Worm (Caenorhabditis elegans): Measurements from ENCODE around the gene srh-244.
"Not testable (repeated sequence)": the region's sequence is repeated elsewhere in the genome, so short reads cannot be mapped to it uniquely, and the experiment has no call there.

srh-244 gene

DNA sequence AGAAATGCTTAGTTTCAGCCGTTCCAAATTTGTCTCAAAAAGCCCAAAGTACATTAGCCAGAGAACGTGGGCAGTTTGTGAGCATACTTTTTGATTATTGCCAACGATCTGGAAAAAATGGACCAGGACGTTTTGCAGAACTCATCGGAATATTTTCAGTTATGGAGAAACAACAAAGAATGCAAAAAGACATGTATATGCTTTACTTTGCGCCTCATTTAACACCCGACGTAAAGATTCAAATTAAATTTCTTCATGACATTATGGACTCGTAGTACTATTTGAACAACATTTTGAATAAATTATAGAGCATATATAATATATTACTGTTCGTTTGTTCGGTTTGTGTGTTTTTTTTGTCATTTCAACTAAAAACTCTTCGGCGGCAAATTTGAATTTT is at the start of gene srh-244:
TSS of gene srh-244 (plus strand) at position 301 of the 400 bp plus-strand sequence.
- no peak for TF ChIP-seq daf-12 (tag; optimal IDR thresholded peaks at IDR 0.05)
- no peak for TF ChIP-seq fkh-10 (GFP tag; optimal IDR thresholded peaks at IDR 0.05)
- TF ChIP-seq elt-1 (tag; optimal IDR thresholded peaks at IDR 0.05), result no peak
- TF ChIP-seq jun-1 (tag; optimal IDR thresholded peaks at IDR 0.05), result no peak
- no peak for TF ChIP-seq ceh-9 (tag; optimal IDR thresholded peaks at IDR 0.05)

DNA sequence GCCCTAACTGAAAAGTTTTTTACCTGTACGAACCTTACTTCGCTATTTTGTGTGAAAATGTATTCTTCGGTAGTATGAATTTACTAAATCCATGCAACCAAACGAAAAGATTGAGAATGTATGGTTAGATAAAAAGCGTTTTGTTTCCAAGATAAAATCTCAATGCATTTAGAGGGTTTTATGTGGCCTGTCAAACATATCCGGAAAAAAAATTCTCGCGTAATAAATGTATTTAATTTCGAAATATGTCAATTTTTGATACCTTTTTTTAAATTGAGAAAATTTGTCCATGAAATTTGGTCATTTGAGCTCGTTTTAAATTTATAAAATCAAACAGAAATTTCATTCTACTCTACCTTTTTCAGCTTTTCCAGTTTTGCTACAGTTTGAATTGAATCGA is 48.4 kb upstream of the srh-244 start, which contains the start of gene F07G11.4:
TSS of gene F07G11.4 (minus strand) at position 101 of the 400 bp plus-strand sequence.
- TF ChIP-seq ama-1 (optimal IDR thresholded peaks at IDR 0.05) (no peak), aly-2 (tag; optimal IDR thresholded peaks at IDR 0.05) (no peak), pha-4 (tag; optimal IDR thresholded peaks at IDR 0.05) (no peak), nhr-76 (tag; optimal IDR thresholded peaks at IDR 0.05) (no peak), mml-1 (tag; optimal IDR thresholded peaks at IDR 0.05) (no peak), skn-1 (tag; optimal IDR thresholded peaks at IDR 0.05) (no peak), pqm-1 (tag; optimal IDR thresholded peaks at IDR 0.05) (no peak), mdl-1 (tag; optimal IDR thresholded peaks at IDR 0.05) (no peak)

DNA sequence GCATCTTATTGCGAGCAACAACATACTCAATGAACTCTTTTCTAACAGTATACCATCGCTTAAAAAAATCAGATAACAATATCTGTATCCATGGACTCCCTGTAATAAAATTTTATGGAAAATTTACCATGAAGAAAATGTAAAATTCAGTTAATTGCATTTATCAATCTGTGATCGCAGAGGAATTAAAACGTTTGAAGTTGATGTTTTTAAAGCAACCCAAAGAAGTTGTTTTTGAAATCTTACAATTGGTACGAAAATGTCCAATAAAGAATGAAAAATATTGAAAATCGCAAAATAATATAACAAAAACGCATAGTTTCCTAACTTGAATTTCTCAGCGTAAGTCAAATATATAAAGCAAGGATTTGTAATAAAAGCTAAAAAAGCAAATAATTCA is 46.4 kb upstream of the srh-244 start, which contains the start of gene srj-32:
TSS of gene srj-32 (minus strand) at position 101 of the 400 bp plus-strand sequence.
- TF ChIP-seq aly-2 (tag; optimal IDR thresholded peaks at IDR 0.05) (no peak), nhr-77 (tag; optimal IDR thresholded peaks at IDR 0.05) (no peak), fkh-10 (GFP tag; optimal IDR thresholded peaks at IDR 0.05) (no peak), sea-2 (GFP tag; optimal IDR thresholded peaks at IDR 0.05) (no peak), hmg-11 (tag; optimal IDR thresholded peaks at IDR 0.05) (no peak), ZK546.5 (tag; optimal IDR thresholded peaks at IDR 0.05) (no peak), ceh-82 (tag; optimal IDR thresholded peaks at IDR 0.05) (no peak), tbx-2 (tag; optimal IDR thresholded peaks at IDR 0.05) (no peak), jun-1 (tag; optimal IDR thresholded peaks at IDR 0.05) (no peak), lin-39 (tag; optimal IDR thresholded peaks at IDR 0.05) (no peak), nhr-23 (tag; optimal IDR thresholded peaks at IDR 0.05) (no peak), mdl-1 (tag; optimal IDR thresholded peaks at IDR 0.05) (no peak), egl-27 (tag; optimal IDR thresholded peaks at IDR 0.05) (no peak)

DNA sequence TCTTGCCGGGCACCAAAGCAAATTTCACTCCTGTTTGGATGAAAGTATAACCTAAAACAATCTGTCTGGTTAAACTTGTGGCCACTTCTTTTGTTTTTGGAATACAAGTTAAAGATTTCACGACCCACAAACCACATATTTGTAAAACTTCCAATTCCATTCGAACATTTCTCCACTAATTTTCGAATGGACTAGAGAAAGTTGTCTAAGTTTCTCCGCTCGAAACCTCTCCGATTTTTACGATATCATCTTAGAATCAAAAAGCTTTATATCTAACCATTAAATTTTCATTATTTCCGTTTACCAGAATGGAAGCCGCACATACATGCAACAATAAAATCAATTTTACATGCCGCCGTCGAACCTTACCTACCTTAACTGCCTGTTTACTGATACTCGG is 45.2 kb upstream of the srh-244 start, which contains the start of gene F07G11.3:
TSS of gene F07G11.3 (plus strand) at position 301 of the 400 bp plus-strand sequence.
- TF ChIP-seq nhr-12 (tag; optimal IDR thresholded peaks at IDR 0.05) (no peak), ceh-16 (tag; optimal IDR thresholded peaks at IDR 0.05) (no peak), ztf-11 (tag; optimal IDR thresholded peaks at IDR 0.05) (no peak), nhr-28 (tag; optimal IDR thresholded peaks at IDR 0.05) (no peak), ceh-28 (tag; optimal IDR thresholded peaks at IDR 0.05) (no peak)

DNA sequence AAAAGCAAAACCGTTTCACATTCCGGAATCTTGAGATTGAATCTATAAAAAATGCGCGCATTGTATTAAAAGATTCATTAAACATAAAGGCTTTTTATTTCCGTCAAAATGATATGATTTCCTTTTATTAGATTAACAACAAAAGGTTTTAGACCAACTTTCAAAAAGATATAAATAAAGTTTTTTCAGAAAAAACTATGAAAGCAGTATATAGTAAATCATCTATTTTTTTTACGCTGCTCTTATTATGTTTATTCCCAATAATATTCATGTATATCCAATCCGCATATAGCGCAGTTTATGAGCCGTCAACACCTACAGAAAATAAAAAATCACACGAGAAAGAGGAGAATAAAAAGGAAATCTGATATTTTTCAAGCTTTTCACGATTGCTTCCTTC is 39.1 kb upstream of the srh-244 start, which contains the start of gene F07G11.2:
TSS of gene F07G11.2 (plus strand) at position 301 of the 400 bp plus-strand sequence.
- TF ChIP-seq nhr-237, R02D3.7, pqm-1 (tag; optimal IDR thresholded peaks at IDR 0.05): not testable (repeated sequence)

DNA sequence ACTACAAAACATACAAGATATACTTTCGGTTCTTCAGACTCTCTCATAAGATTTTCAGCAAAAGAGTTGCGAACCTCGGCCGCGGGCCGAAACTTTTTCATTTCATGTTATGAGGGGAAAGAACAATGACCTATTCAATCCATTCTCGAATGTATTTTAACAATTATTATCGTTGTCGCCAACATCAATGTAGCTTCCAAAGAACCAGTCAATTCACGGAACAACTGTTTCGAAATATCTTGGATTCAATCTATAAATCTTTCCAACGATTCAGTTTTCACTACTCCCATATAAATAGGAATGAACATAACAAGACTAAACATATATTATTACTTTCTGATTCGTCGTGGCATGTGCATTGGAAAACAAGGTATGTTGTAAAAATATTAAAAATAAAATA is 36.5 kb upstream of the srh-244 start, which contains the start of gene F07G11.1:
TSS of gene F07G11.1 (plus strand) at position 301 of the 400 bp plus-strand sequence.
- TF ChIP-seq eor-1 (tag; optimal IDR thresholded peaks at IDR 0.05), result no peak
- no peak for TF ChIP-seq lin-39 (tag; optimal IDR thresholded peaks at IDR 0.05)
- no peak for TF ChIP-seq nhr-11 (tag; optimal IDR thresholded peaks at IDR 0.05)
- no peak for TF ChIP-seq sea-2 (GFP tag; optimal IDR thresholded peaks at IDR 0.05)
- no peak for TF ChIP-seq R02D3.7 (tag; optimal IDR thresholded peaks at IDR 0.05)
- no peak for TF ChIP-seq nfya-1 (tag; optimal IDR thresholded peaks at IDR 0.05; ENCODE audit: insufficient read depth)
- TF ChIP-seq elt-3 (tag; optimal IDR thresholded peaks at IDR 0.05), result no peak
- TF ChIP-seq lsy-12 (tag; optimal IDR thresholded peaks at IDR 0.05), result no peak

Data from whole organism, L3 larva.